Fruit fly (Drosophila melanogaster) whole organism, embryonic: Measurements from ENCODE around the gene CG33631.
A peak's percentile ranks its signal among the peaks of the same experiment; 100 is the strongest.

Source experiments
- Aef1 ChIP-seq: fragments of 200-800 bp; sonication (Bioruptor generic); IDR thresholded peaks from 3 replicates; pipeline ENCODE4 v1.3.6; 2022; ENCODE audit warnings: missing biosample characterization, missing genetic modification characterization
- BEAF-32 ChIP-seq: fragments of 200-800 bp; sonication (Bioruptor generic); optimal IDR thresholded peaks from 3 replicates; lab custom pipeline; 2017; ENCODE audit warnings: missing biosample characterization, missing genetic modification characterization, mild to moderate bottlenecking, moderate library complexity, missing genetic modification reagents
- CG10147 ChIP-seq: fragments of 200-800 bp; sonication (Bioruptor generic); optimal IDR thresholded peaks from 2 replicates; lab custom pipeline; 2019; ENCODE audit warnings: missing biosample characterization, mild to moderate bottlenecking, missing genetic modification characterization, moderate library complexity
- CG11085 ChIP-seq: fragments of 200-800 bp; sonication (Bioruptor generic); IDR thresholded peaks from 2 replicates; pipeline ENCODE4 v1.3.6; 2022; ENCODE audit warnings: missing biosample characterization, missing genetic modification characterization
- CG11723 ChIP-seq: fragments of 200-800 bp; sonication (Bioruptor generic); optimal IDR thresholded peaks from 2 replicates; lab custom pipeline; 2017; ENCODE audit warnings: missing biosample characterization, mild to moderate bottlenecking, missing genetic modification characterization
- CG12219 ChIP-seq: fragments of 200-800 bp; sonication (Bioruptor generic); optimal IDR thresholded peaks from 3 replicates; lab custom pipeline; 2018; ENCODE audit warnings: missing biosample characterization, mild to moderate bottlenecking, missing genetic modification characterization
- CG14050 ChIP-seq: fragments of 200-800 bp; sonication (Bioruptor generic); IDR thresholded peaks from 3 replicates; pipeline ENCODE4 v1.3.6; 2022; ENCODE audit warnings: missing biosample characterization, missing genetic modification characterization
- CG14667 ChIP-seq: fragments of 200-800 bp; sonication (Bioruptor generic); IDR thresholded peaks from 2 replicates; pipeline ENCODE4 v1.3.6; 2022; ENCODE audit warnings: missing biosample characterization, missing genetic modification characterization
- CG14860 ChIP-seq: fragments of 200-800 bp; sonication (Bioruptor generic); IDR thresholded peaks from 3 replicates; pipeline ENCODE4 v1.3.6; 2022; ENCODE audit warnings: missing biosample characterization, missing genetic modification characterization; ENCODE audit not compliant: partially characterized antibody
- CG1603 ChIP-seq: fragments of 200-800 bp; sonication (Bioruptor generic); optimal IDR thresholded peaks from 2 replicates; lab custom pipeline; 2019; ENCODE audit warnings: missing biosample characterization, mild to moderate bottlenecking, missing genetic modification characterization, moderate library complexity
- CG17361 ChIP-seq: fragments of 200-800 bp; sonication (Bioruptor generic); IDR thresholded peaks from 3 replicates; pipeline ENCODE4 v1.3.6; 2022; ENCODE audit warnings: missing biosample characterization, missing genetic modification characterization
- CG18011 ChIP-seq: fragments of 200-800 bp; sonication (Bioruptor generic); optimal IDR thresholded peaks from 2 replicates; lab custom pipeline; 2017; ENCODE audit warnings: missing biosample characterization, missing genetic modification characterization, mild to moderate bottlenecking, moderate library complexity, missing genotype
- CG3065 ChIP-seq: fragments of 200-800 bp; sonication (Bioruptor generic); optimal IDR thresholded peaks from 2 replicates; lab custom pipeline; 2016; ENCODE audit warnings: missing biosample characterization, missing genetic modification characterization
- CG32767 ChIP-seq: fragments of 200-800 bp; sonication (Bioruptor generic); IDR thresholded peaks from 2 replicates; pipeline ENCODE4 v1.3.6; 2022; ENCODE audit warnings: missing biosample characterization, missing genetic modification characterization
- CG4328 ChIP-seq: fragments of 200-800 bp; sonication (Bioruptor generic); optimal IDR thresholded peaks from 3 replicates; lab custom pipeline; 2017; ENCODE audit warnings: missing biosample characterization, missing genetic modification reagents, missing genetic modification characterization
- CG7271 ChIP-seq: fragments of 200-800 bp; sonication (Bioruptor generic); optimal IDR thresholded peaks from 2 replicates; lab custom pipeline; 2018; ENCODE audit warnings: missing biosample characterization, mild to moderate bottlenecking, missing genetic modification characterization, moderate library complexity
- CG7928 ChIP-seq: fragments of 200-800 bp; sonication (Bioruptor generic); optimal IDR thresholded peaks from 2 replicates; lab custom pipeline; 2017; ENCODE audit warnings: missing biosample characterization, mild to moderate bottlenecking, missing genetic modification characterization
- CG8944 ChIP-seq: fragments of 200-800 bp; sonication (Bioruptor generic); optimal IDR thresholded peaks from 3 replicates; lab custom pipeline; 2016; ENCODE audit warnings: missing biosample characterization, missing genetic modification characterization
- CG9609 ChIP-seq: fragments of 200-800 bp; sonication (Bioruptor generic); optimal IDR thresholded peaks from 3 replicates; lab custom pipeline; 2016; ENCODE audit warnings: missing biosample characterization, missing genetic modification characterization
- Doc2 ChIP-seq: fragments of 200-800 bp; sonication (Bioruptor generic); IDR thresholded peaks from 2 replicates; pipeline ENCODE4 v1.3.6; 2022; ENCODE audit warnings: missing biosample characterization, missing genetic modification characterization
- Drgx ChIP-seq: fragments of 200-800 bp; sonication (Bioruptor generic); IDR thresholded peaks from 2 replicates; pipeline ENCODE4 v1.3.6; 2022; ENCODE audit warnings: missing biosample characterization, missing genetic modification characterization
- E2f2 ChIP-seq: fragments of 200-800 bp; sonication (Bioruptor generic); IDR thresholded peaks from 2 replicates; pipeline ENCODE4 v1.3.6; 2022; ENCODE audit warnings: missing biosample characterization, missing genetic modification characterization
- Ets97D ChIP-seq: fragments of 200-800 bp; sonication (Bioruptor generic); optimal IDR thresholded peaks from 3 replicates; lab custom pipeline; 2016; ENCODE audit warnings: missing biosample characterization, missing genetic modification characterization
- MTF-1 ChIP-seq: fragments of 200-800 bp; sonication (Bioruptor generic); optimal IDR thresholded peaks from 2 replicates; lab custom pipeline; 2018; ENCODE audit warnings: missing biosample characterization, mild to moderate bottlenecking, missing genetic modification characterization, borderline replicate concordance
- Oli ChIP-seq: fragments of 200-800 bp; sonication (Bioruptor generic); optimal IDR thresholded peaks from 2 replicates; lab custom pipeline; 2018; ENCODE audit warnings: missing biosample characterization, mild to moderate bottlenecking, missing genetic modification characterization, moderate library complexity
- Trl ChIP-seq, 3 experiments: fragments of >200 bp in 2 of 3; fragments of 200-800 bp in 1 of 3; sonication (Bioruptor generic) in 1 of 3; optimal IDR thresholded peaks; 2 replicates in 1 of 3; 3 replicates in 2 of 3; lab custom pipeline; 2016 to 2017; ENCODE audit warnings: missing biosample characterization in 1 of 3, missing genetic modification characterization in 1 of 3
- ac ChIP-seq: fragments of 200-800 bp; sonication (Bioruptor generic); optimal IDR thresholded peaks from 3 replicates; lab custom pipeline; 2017; ENCODE audit warnings: missing biosample characterization, mild to moderate bottlenecking, missing genetic modification characterization
- caup ChIP-seq: fragments of 200-800 bp; sonication (Bioruptor generic); optimal IDR thresholded peaks from 3 replicates; lab custom pipeline; 2017; ENCODE audit warnings: missing biosample characterization, mild to moderate bottlenecking, missing genetic modification characterization, moderate library complexity; ENCODE audit not compliant: severe bottlenecking
- cg ChIP-seq: fragments of 200-800 bp; sonication (Bioruptor generic); optimal IDR thresholded peaks from 3 replicates; lab custom pipeline; 2019; ENCODE audit warnings: missing biosample characterization, mild to moderate bottlenecking, missing genetic modification characterization, moderate library complexity
- chinmo ChIP-seq: fragments of 200-800 bp; sonication (Bioruptor generic); IDR thresholded peaks from 4 replicates; pipeline ENCODE4 v1.3.6; 2022; ENCODE audit warnings: missing biosample characterization, missing genetic modification characterization; ENCODE audit not compliant: partially characterized antibody
- croc ChIP-seq: fragments of 200-800 bp; sonication (Bioruptor generic); conservative IDR thresholded peaks from 3 replicates; pipeline ENCODE4 v1.3.6; 2022; ENCODE audit warnings: missing biosample characterization, missing genetic modification characterization
- ewg ChIP-seq: fragments of 200-800 bp; sonication (Bioruptor generic); optimal IDR thresholded peaks from 3 replicates; lab custom pipeline; 2017; ENCODE audit warnings: mild to moderate bottlenecking, missing biosample characterization, missing genetic modification reagents, missing genetic modification characterization
- ftz-f1 ChIP-seq: fragments of 200-800 bp; sonication (Bioruptor generic); optimal IDR thresholded peaks from 2 replicates; lab custom pipeline; 2016; ENCODE audit warnings: missing biosample characterization, missing genetic modification characterization
- gsb ChIP-seq: fragments of 200-800 bp; sonication (Bioruptor generic); IDR thresholded peaks from 2 replicates; pipeline ENCODE4 v1.3.6; 2022; ENCODE audit warnings: missing biosample characterization, missing genetic modification characterization
- h ChIP-seq: fragments of >200 bp; optimal IDR thresholded peaks from 2 replicates; lab custom pipeline; 2017
- inv ChIP-seq: fragments of 200-800 bp; sonication (Bioruptor generic); IDR thresholded peaks from 2 replicates; pipeline ENCODE4 v1.3.6; 2022; ENCODE audit warnings: missing biosample characterization, missing genetic modification characterization; ENCODE audit not compliant: partially characterized antibody
- lbe ChIP-seq: fragments of 200-800 bp; sonication (Bioruptor generic); optimal IDR thresholded peaks from 2 replicates; lab custom pipeline; 2016; ENCODE audit warnings: missing biosample characterization, mild to moderate bottlenecking, missing genetic modification characterization
- lov ChIP-seq, 2 experiments: fragments of 200-800 bp in 1 of 2; fragments of >200 bp in 1 of 2; sonication (Bioruptor generic) in 1 of 2; IDR thresholded peaks in 1 of 2; optimal IDR thresholded peaks in 1 of 2; 2 replicates in 1 of 2; 3 replicates in 1 of 2; pipeline versions ENCODE4 v1.3.6 to Lab custom; 2017 to 2022; ENCODE audit warnings: missing biosample characterization in 1 of 2, missing genetic modification characterization in 1 of 2
- maf-S ChIP-seq: fragments of 200-800 bp; sonication (Bioruptor generic); optimal IDR thresholded peaks from 2 replicates; lab custom pipeline; 2016; ENCODE audit warnings: missing biosample characterization, missing genetic modification characterization
- mirr ChIP-seq: fragments of 200-800 bp; sonication (Bioruptor generic); optimal IDR thresholded peaks from 3 replicates; lab custom pipeline; 2018; ENCODE audit warnings: missing biosample characterization, mild to moderate bottlenecking, missing genetic modification characterization
- pfk ChIP-seq: fragments of 200-800 bp; sonication (Bioruptor generic); optimal IDR thresholded peaks from 2 replicates; lab custom pipeline; 2018; ENCODE audit warnings: missing biosample characterization, mild to moderate bottlenecking, missing genetic modification characterization, moderate library complexity
- row ChIP-seq: fragments of 200-800 bp; sonication (Bioruptor generic); IDR thresholded peaks from 3 replicates; pipeline ENCODE4 v1.3.6; 2022; ENCODE audit warnings: missing biosample characterization, missing genetic modification characterization
- scrt ChIP-seq: fragments of 200-800 bp; sonication (Bioruptor generic); optimal IDR thresholded peaks from 2 replicates; lab custom pipeline; 2018; ENCODE audit warnings: missing biosample characterization, mild to moderate bottlenecking, missing genetic modification characterization, moderate library complexity
- sim ChIP-seq: fragments of 200-800 bp; sonication (Bioruptor generic); IDR thresholded peaks from 2 replicates; pipeline ENCODE4 v1.3.6; 2022; ENCODE audit warnings: missing biosample characterization, missing genetic modification characterization
- usp ChIP-seq: fragments of >200 bp; optimal IDR thresholded peaks from 2 replicates; lab custom pipeline; 2017; ENCODE audit warnings: missing biosample characterization, missing genetic modification characterization
- wor ChIP-seq: fragments of 200-800 bp; sonication (Bioruptor generic); IDR thresholded peaks from 2 replicates; pipeline ENCODE4 v1.3.6; 2022; ENCODE audit warnings: missing biosample characterization, missing genetic modification characterization

CG33631 gene

dm6 chr3R:10080699-10081098 lies 16.9 kb downstream of the CG33631 start (continued):
- TF ChIP-seq Trl (optimal IDR thresholded peaks at IDR 0.05; lab: Kevin White, UChicago) (peak; percentile 6 to 20), Trl (GFP tag; optimal IDR thresholded peaks at IDR 0.05; lab: Kevin White, UChicago) (no peak), CG17361 (GFP tag; lab: Robert Waterston, UW) (no peak), Drgx (GFP tag; lab: Robert Waterston, UW) (no peak), Ets97D (no peak), gsb (GFP tag; lab: Robert Waterston, UW) (no peak), CG14667 (GFP tag; lab: Robert Waterston, UW) (0 out of 2 replicates have a peak, but pooled peaks have one; percentile 6), Oli (no peak), CG14860 (GFP tag; lab: Robert Waterston, UW) (no peak), scrt (peak; percentile 4), CG10147 (GFP tag; lab: Kevin White, UChicago) (no peak), mirr (GFP tag; lab: Kevin White, UChicago) (no peak), caup (GFP tag; lab: Kevin White, UChicago) (no peak), usp (GFP tag; lab: Kevin White, UChicago) (no peak), sim (GFP tag; lab: Robert Waterston, UW) (no peak), Doc2 (GFP tag; lab: Robert Waterston, UW) (no peak), CG7271 (tag; lab: Kevin White, UChicago) (no peak), lbe (GFP tag; lab: Kevin White, UChicago) (no peak), CG32767 (GFP tag; lab: Robert Waterston, UW) (0 out of 2 replicates have a peak, but pooled peaks have one; percentile 33), E2f2 (GFP tag; lab: Robert Waterston, UW) (no peak), ewg (GFP tag; lab: Kevin White, UChicago) (peak; percentile 81), ftz-f1 (peak; percentile 85), h (lab: Kevin White, UChicago) (no peak), croc (GFP tag; lab: Robert Waterston, UW) (no peak), Aef1 (GFP tag; lab: Robert Waterston, UW) (no peak), CG11085 (no peak), inv (GFP tag; lab: Robert Waterston, UW) (no peak), maf-S (GFP tag; lab: Kevin White, UChicago) (no peak), CG7928 (GFP tag; lab: Kevin White, UChicago) (no peak), CG3065 (GFP tag; lab: Kevin White, UChicago) (no peak), row (GFP tag; lab: Robert Waterston, UW) (0 out of 3 replicates have a peak, but pooled peaks have one; percentile 5), CG12219 (GFP tag; lab: Kevin White, UChicago) (no peak), MTF-1 (GFP tag; lab: Kevin White, UChicago) (no peak), pfk (GFP tag; lab: Kevin White, UChicago) (peak; percentile 86), wor (GFP tag; lab: Robert Waterston, UW) (no peak), CG9609 (GFP tag; lab: Kevin White, UChicago) (no peak), cg (peak; percentile 55), CG8944 (no peak), CG4328 (no peak), CG14050 (GFP tag; lab: Robert Waterston, UW) (no peak), chinmo (GFP tag; lab: Robert Waterston, UW) (peak; percentile 69; the same call in 1 of the 4 replicates), BEAF-32 (GFP tag; lab: Kevin White, UChicago) (no peak), lov (optimal IDR thresholded peaks at IDR 0.05; lab: Kevin White, UChicago) (no peak), lov (GFP tag; IDR thresholded peaks at IDR 0.05; lab: Robert Waterston, UW) (no peak), CG11723 (no peak), CG1603 (tag; lab: Kevin White, UChicago) (no peak), ac (GFP tag; lab: Kevin White, UChicago) (no peak), CG18011 (no peak)
